Comparison of ENCODE assay signal across 4 worm cellular contexts in the genomic region with DNA sequence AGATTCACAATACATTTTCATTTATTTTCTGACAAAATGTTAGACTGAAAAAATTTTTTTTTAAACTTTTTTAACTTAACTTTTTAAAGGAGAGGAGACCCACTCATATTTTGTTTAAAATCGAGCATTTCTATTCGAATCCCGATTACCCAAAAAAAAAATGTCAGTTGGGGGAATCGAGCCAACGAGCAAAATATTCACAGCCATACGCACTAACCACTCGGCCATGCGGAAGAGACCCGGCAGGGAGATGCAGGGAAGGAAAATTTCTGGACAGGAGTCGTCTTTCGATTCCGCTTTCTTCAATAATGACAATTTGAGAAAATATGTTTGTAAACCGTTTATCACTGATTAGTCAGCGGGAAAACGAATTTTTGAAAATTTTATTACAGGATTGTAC.
TF ChIP-seq lines count a peak whose summit lies in the region.
"Not testable (repeated sequence)": the region's sequence is repeated elsewhere in the genome, so short reads cannot be mapped to it uniquely, and the experiment has no call there.

No protein-coding gene starts in this region.

TF ChIP-seq in whole organism, L4 larva, 104 proteins besides CTCF, POLR2A, EP300 and RAD21:
- TF ChIP-seq Y48G9A.11 (GFP tag; IDR thresholded peaks at IDR 0.05; lab: Robert Waterston, UW): 0 out of 2 replicates have a peak, but pooled peaks have one; percentile 19
- peak; percentile 47; the same call in 1 of the 2 replicates for TF ChIP-seq arid-1 (GFP tag; conservative IDR thresholded peaks at IDR 0.05; lab: Robert Waterston, UW)
- TF ChIP-seq ctbp-1 (GFP tag; IDR thresholded peaks at IDR 0.05; lab: Robert Waterston, UW): peak; percentile 33; the same call in 1 of the 2 replicates
- peak; percentile 43; the same call in 1 of the 2 replicates for TF ChIP-seq pha-4 (GFP tag; IDR thresholded peaks at IDR 0.05; lab: Robert Waterston, UW)
- not testable (repeated sequence) for TF ChIP-seq pha-4 (tag; optimal IDR thresholded peaks at IDR 0.05; lab: Kevin White, UChicago)
- TF ChIP-seq ceh-44 (GFP tag; IDR thresholded peaks at IDR 0.05; lab: Robert Waterston, UW): peak; percentile 52; the same call in 1 of the 2 replicates
- peak; percentile 98 for TF ChIP-seq snpc-1.2 (GFP tag; IDR thresholded peaks at IDR 0.05; lab: Robert Waterston, UW)
- peak; percentile 48; the same call in 1 of the 2 replicates for TF ChIP-seq vab-7 (GFP tag; IDR thresholded peaks at IDR 0.05; lab: Robert Waterston, UW)
- peak; percentile 53; the same call in 1 of the 2 replicates for TF ChIP-seq hmg-1.1 (GFP tag; IDR thresholded peaks at IDR 0.05; lab: Robert Waterston, UW)
- TF ChIP-seq mdt-29 (GFP tag; IDR thresholded peaks at IDR 0.05; lab: Robert Waterston, UW): peak; percentile 63; the same call in 1 of the 2 replicates
- TF ChIP-seq ZK337.2 (GFP tag; IDR thresholded peaks at IDR 0.05; lab: Robert Waterston, UW): 0 out of 2 replicates have a peak, but pooled peaks have one; percentile 18
- TF ChIP-seq zfp-3 (GFP tag; conservative IDR thresholded peaks at IDR 0.05; lab: Robert Waterston, UW): peak; percentile 45; the same call in 1 of the 2 replicates
- TF ChIP-seq madf-5 (GFP tag; IDR thresholded peaks at IDR 0.05; lab: Robert Waterston, UW): 0 out of 4 replicates have a peak, but pooled peaks of 1 of the 2 experiments have one; percentile 14
- TF ChIP-seq lin-38 (GFP tag; IDR thresholded peaks at IDR 0.05; lab: Robert Waterston, UW): peak; percentile 58

TF ChIP-seq in whole organism, early embryonic, 17 proteins besides CTCF, POLR2A, EP300 and RAD21:
- TF ChIP-seq tbx-11 (GFP tag; IDR thresholded peaks at IDR 0.05; lab: Robert Waterston, UW) (0 out of 2 replicates have a peak, but pooled peaks have one; percentile 51), pes-1 (GFP tag; IDR thresholded peaks at IDR 0.05; lab: Robert Waterston, UW) (peak; percentile 74), sea-1 (GFP tag; conservative IDR thresholded peaks at IDR 0.05; lab: Robert Waterston, UW) (0 out of 2 replicates have a peak, but pooled peaks have one; percentile 12)

TF ChIP-seq in whole organism, midembryonic, 9 proteins besides CTCF, POLR2A, EP300 and RAD21:
- TF ChIP-seq ref-1 (GFP tag; conservative IDR thresholded peaks at IDR 0.05; lab: Robert Waterston, UW): peak; percentile 26; the same call in 1 of the 2 replicates

TF ChIP-seq in whole organism, young adult, 124 proteins besides CTCF, POLR2A, EP300 and RAD21:
- 0 out of 2 replicates have a peak, but pooled peaks have one; percentile 23 for TF ChIP-seq D2030.7 (GFP tag; IDR thresholded peaks at IDR 0.05; lab: Robert Waterston, UW)
- not testable (repeated sequence) for TF ChIP-seq rpc-1 (optimal IDR thresholded peaks at IDR 0.05; lab: Kevin White, UChicago); snpc-4 (GFP tag; optimal IDR thresholded peaks at IDR 0.05; lab: Kevin White, UChicago)
- peak; percentile 16 for TF ChIP-seq rpc-1 (tag; optimal IDR thresholded peaks at IDR 0.05; lab: Kevin White, UChicago)
- TF ChIP-seq nhr-120 (GFP tag; IDR thresholded peaks at IDR 0.05; lab: Robert Waterston, UW): 0 out of 2 replicates have a peak, but pooled peaks have one; percentile 34
- peak; percentile 61 for TF ChIP-seq hmg-1.2 (GFP tag; IDR thresholded peaks at IDR 0.05; lab: Robert Waterston, UW)
- TF ChIP-seq rcor-1 (GFP tag; IDR thresholded peaks at IDR 0.05; lab: Robert Waterston, UW): peak; percentile 32; the same call in 1 of the 2 replicates
- peak; percentile 81 for TF ChIP-seq hsf-1 (GFP tag; IDR thresholded peaks at IDR 0.05; lab: Robert Waterston, UW)
- peak; percentile 44 for TF ChIP-seq tbp1 (GFP tag; optimal IDR thresholded peaks at IDR 0.05; lab: Kevin White, UChicago)
- TF ChIP-seq nfyb-1 (GFP tag; IDR thresholded peaks at IDR 0.05; lab: Robert Waterston, UW): peak; percentile 66; the same call in 1 of the 2 replicates
- TF ChIP-seq B0019.2 (GFP tag; conservative IDR thresholded peaks at IDR 0.05; lab: Robert Waterston, UW): 0 out of 2 replicates have a peak, but pooled peaks have one; percentile 10
- TF ChIP-seq attf-6 (GFP tag; IDR thresholded peaks at IDR 0.05; lab: Robert Waterston, UW): peak; percentile 99
- TF ChIP-seq egl-44 (GFP tag; IDR thresholded peaks at IDR 0.05; lab: Robert Waterston, UW): peak; percentile 52; the same call in 1 of the 2 replicates
- TF ChIP-seq snpc-4 (tag; optimal IDR thresholded peaks at IDR 0.05; lab: Kevin White, UChicago): peak in 1 of 4 experiments; percentile 73
